Fruit fly (Drosophila melanogaster) whole organism, embryonic: ENCODE measurements around the gene CG15199.

Source experiments
- Atf6 ChIP-seq: fragments of 200-800 bp; sonication (Bioruptor generic); IDR thresholded peaks from 2 replicates; pipeline ENCODE4 v1.3.6; 2022; ENCODE audit warnings: missing biosample characterization, missing genetic modification characterization
- CG1024 ChIP-seq: fragments of 200-800 bp; sonication (Bioruptor generic); IDR thresholded peaks from 2 replicates; pipeline ENCODE4 v1.3.6; 2022; ENCODE audit warnings: missing biosample characterization, missing genetic modification characterization
- CG11085 ChIP-seq: fragments of 200-800 bp; sonication (Bioruptor generic); IDR thresholded peaks from 2 replicates; pipeline ENCODE4 v1.3.6; 2022; ENCODE audit warnings: missing biosample characterization, missing genetic modification characterization
- CG11093 ChIP-seq: fragments of 200-800 bp; sonication (Bioruptor generic); IDR thresholded peaks from 3 replicates; pipeline ENCODE4 v1.3.6; 2022; ENCODE audit warnings: missing biosample characterization, missing genetic modification characterization
- CG12071 ChIP-seq: fragments of 200-800 bp; sonication (Bioruptor generic); optimal IDR thresholded peaks from 3 replicates; lab custom pipeline; 2018; ENCODE audit warnings: missing biosample characterization, mild to moderate bottlenecking, missing genetic modification characterization
- CG12942 ChIP-seq: fragments of 200-800 bp; sonication (Bioruptor generic); optimal IDR thresholded peaks from 3 replicates; lab custom pipeline; 2016; ENCODE audit warnings: missing biosample characterization, missing genetic modification characterization
- CG14860 ChIP-seq: fragments of 200-800 bp; sonication (Bioruptor generic); IDR thresholded peaks from 3 replicates; pipeline ENCODE4 v1.3.6; 2022; ENCODE audit warnings: missing biosample characterization, missing genetic modification characterization; ENCODE audit not compliant: partially characterized antibody
- CG16813 ChIP-seq: fragments of 200-800 bp; sonication (Bioruptor generic); IDR thresholded peaks from 3 replicates; pipeline ENCODE4 v1.3.6; 2022; ENCODE audit warnings: missing biosample characterization, missing genetic modification characterization; ENCODE audit not compliant: partially characterized antibody
- CG17359 ChIP-seq: fragments of 200-800 bp; sonication (Bioruptor generic); optimal IDR thresholded peaks from 3 replicates; lab custom pipeline; 2018; ENCODE audit warnings: missing biosample characterization, mild to moderate bottlenecking, missing genetic modification characterization, moderate library complexity
- CG17829 ChIP-seq: fragments of 200-800 bp; optimal IDR thresholded peaks from 2 replicates; lab custom pipeline; 2019; ENCODE audit warnings: missing biosample characterization, mild to moderate bottlenecking, missing genetic modification characterization, moderate library complexity
- CG2199 ChIP-seq: fragments of 200-800 bp; sonication (Bioruptor generic); IDR thresholded peaks from 3 replicates; pipeline ENCODE4 v1.3.6; 2022; ENCODE audit warnings: missing biosample characterization, missing genetic modification characterization
- CG31365 ChIP-seq: fragments of 200-800 bp; sonication (Bioruptor generic); optimal IDR thresholded peaks from 2 replicates; lab custom pipeline; 2018; ENCODE audit warnings: missing biosample characterization, mild to moderate bottlenecking, missing genetic modification characterization
- CG6175 ChIP-seq: fragments of 200-800 bp; sonication (Bioruptor generic); IDR thresholded peaks from 3 replicates; pipeline ENCODE4 v1.3.6; 2022; ENCODE audit warnings: missing biosample characterization, missing genetic modification characterization
- CG6654 ChIP-seq: fragments of 200-800 bp; sonication (Bioruptor generic); optimal IDR thresholded peaks from 2 replicates; lab custom pipeline; 2017; ENCODE audit warnings: missing biosample characterization, mild to moderate bottlenecking, missing genetic modification characterization
- CG6813 ChIP-seq: fragments of 200-800 bp; sonication (Bioruptor generic); optimal IDR thresholded peaks from 2 replicates; lab custom pipeline; 2017; ENCODE audit warnings: missing biosample characterization, missing genetic modification characterization, mild to moderate bottlenecking, moderate library complexity, missing genetic modification reagents
- CG7928 ChIP-seq: fragments of 200-800 bp; sonication (Bioruptor generic); optimal IDR thresholded peaks from 2 replicates; lab custom pipeline; 2017; ENCODE audit warnings: missing biosample characterization, mild to moderate bottlenecking, missing genetic modification characterization
- CG7963 ChIP-seq: fragments of 200-800 bp; sonication (Bioruptor generic); IDR thresholded peaks from 3 replicates; pipeline ENCODE4 v1.3.6; 2022; ENCODE audit warnings: missing biosample characterization, missing genetic modification characterization; ENCODE audit not compliant: partially characterized antibody
- CG7987 ChIP-seq: fragments of 200-800 bp; sonication (Bioruptor generic); optimal IDR thresholded peaks from 2 replicates; lab custom pipeline; 2018; ENCODE audit warnings: missing biosample characterization, mild to moderate bottlenecking, missing genetic modification characterization, moderate library complexity
- CG9215 ChIP-seq: fragments of 200-800 bp; sonication (Bioruptor generic); IDR thresholded peaks from 2 replicates; pipeline ENCODE4 v1.3.6; 2022; ENCODE audit warnings: missing biosample characterization, missing genetic modification characterization
- D19B ChIP-seq: fragments of 200-800 bp; sonication (Bioruptor generic); optimal IDR thresholded peaks from 2 replicates; lab custom pipeline; 2017; ENCODE audit warnings: missing biosample characterization, mild to moderate bottlenecking, missing genetic modification characterization
- Dek ChIP-seq: fragments of 200-800 bp; sonication (Bioruptor generic); optimal IDR thresholded peaks from 3 replicates; lab custom pipeline; 2019; ENCODE audit warnings: missing biosample characterization, mild to moderate bottlenecking, missing genetic modification characterization, moderate library complexity
- Dfd ChIP-seq, 2 experiments: fragments of >200 bp; optimal IDR thresholded peaks; 2 replicates each; lab custom pipeline; 2017; ENCODE audit warnings: missing biosample characterization in 2 of 2, missing genetic modification characterization in 2 of 2
- Doc3 ChIP-seq: fragments of 200-800 bp; sonication (Bioruptor generic); IDR thresholded peaks from 3 replicates; pipeline ENCODE4 v1.3.6; 2022; ENCODE audit warnings: missing biosample characterization, missing genetic modification characterization; ENCODE audit not compliant: partially characterized antibody
- Gug ChIP-seq: fragments of 200-800 bp; sonication (Bioruptor generic); IDR thresholded peaks from 4 replicates; pipeline ENCODE4 v1.3.6; 2022; ENCODE audit warnings: missing biosample characterization, missing genetic modification characterization
- MTF-1 ChIP-seq: fragments of 200-800 bp; sonication (Bioruptor generic); optimal IDR thresholded peaks from 2 replicates; lab custom pipeline; 2018; ENCODE audit warnings: missing biosample characterization, mild to moderate bottlenecking, missing genetic modification characterization, borderline replicate concordance
- Nf-YC ChIP-seq: fragments of 200-800 bp; optimal IDR thresholded peaks from 3 replicates; lab custom pipeline; 2019; ENCODE audit warnings: missing biosample characterization, mild to moderate bottlenecking, missing genetic modification characterization, moderate library complexity
- Stat92E ChIP-seq, 3 experiments: fragments of >200 bp in 2 of 3; fragments of 200-800 bp in 1 of 3; sonication (Bioruptor generic) in 1 of 3; optimal IDR thresholded peaks; 2 replicates each; lab custom pipeline; 2017 to 2019; ENCODE audit warnings: missing biosample characterization in 3 of 3, missing genetic modification characterization in 3 of 3, mild to moderate bottlenecking in 1 of 3, moderate library complexity in 1 of 3
- TFAM ChIP-seq: fragments of 200-800 bp; sonication (Bioruptor generic); optimal IDR thresholded peaks from 2 replicates; lab custom pipeline; 2017; ENCODE audit warnings: missing biosample characterization, missing genetic modification characterization, inconsistent platforms
- Xbp1 ChIP-seq: fragments of 200-800 bp; sonication (Bioruptor generic); optimal IDR thresholded peaks from 3 replicates; lab custom pipeline; 2016; ENCODE audit warnings: missing biosample characterization, mild to moderate bottlenecking, missing genetic modification characterization
- YL-1 ChIP-seq: fragments of 200-800 bp; sonication (Bioruptor generic); optimal IDR thresholded peaks from 3 replicates; lab custom pipeline; 2017; ENCODE audit warnings: missing biosample characterization, mild to moderate bottlenecking, missing genetic modification characterization
- ase ChIP-seq: fragments of 200-800 bp; sonication (Bioruptor generic); IDR thresholded peaks from 3 replicates; pipeline ENCODE4 v1.3.6; 2022; ENCODE audit warnings: missing biosample characterization, missing genetic modification characterization
- bcd ChIP-seq: fragments of 200-800 bp; sonication (Bioruptor generic); optimal IDR thresholded peaks from 2 replicates; lab custom pipeline; 2017; ENCODE audit warnings: missing biosample characterization, mild to moderate bottlenecking, missing genetic modification characterization
- bsh ChIP-seq, 2 experiments: fragments of 200-800 bp; sonication (Bioruptor generic); optimal IDR thresholded peaks; 2 replicates each; lab custom pipeline; 2017 to 2018; ENCODE audit warnings: mild to moderate bottlenecking in 2 of 2, missing biosample characterization in 2 of 2, missing genetic modification characterization in 2 of 2, moderate library complexity in 1 of 2
- chif ChIP-seq, 2 experiments: fragments of 200-800 bp; sonication (Bioruptor generic); optimal IDR thresholded peaks; 3 replicates each; lab custom pipeline; 2016; ENCODE audit warnings: missing biosample characterization in 2 of 2, missing genetic modification characterization in 2 of 2
- dimm ChIP-seq: fragments of 200-800 bp; sonication (Bioruptor generic); IDR thresholded peaks from 2 replicates; pipeline ENCODE4 v1.3.6; 2022; ENCODE audit warnings: missing biosample characterization, missing genetic modification characterization
- fd102C ChIP-seq: fragments of 200-800 bp; sonication (Bioruptor generic); optimal IDR thresholded peaks from 2 replicates; lab custom pipeline; 2018; ENCODE audit warnings: missing biosample characterization, mild to moderate bottlenecking, missing genetic modification characterization, moderate library complexity
- inv ChIP-seq: fragments of 200-800 bp; sonication (Bioruptor generic); IDR thresholded peaks from 2 replicates; pipeline ENCODE4 v1.3.6; 2022; ENCODE audit warnings: missing biosample characterization, missing genetic modification characterization; ENCODE audit not compliant: partially characterized antibody
- kah ChIP-seq: fragments of 200-800 bp; sonication (Bioruptor generic); optimal IDR thresholded peaks from 2 replicates; lab custom pipeline; 2018; ENCODE audit warnings: missing biosample characterization, mild to moderate bottlenecking, missing genetic modification characterization
- phol ChIP-seq: fragments of 200-800 bp; sonication (Bioruptor generic); optimal IDR thresholded peaks from 3 replicates; lab custom pipeline; 2018; ENCODE audit warnings: missing biosample characterization, mild to moderate bottlenecking, missing genetic modification characterization, moderate library complexity
- rib ChIP-seq: fragments of 200-800 bp; sonication (Bioruptor generic); IDR thresholded peaks from 2 replicates; pipeline ENCODE4 v1.3.6; 2022; ENCODE audit warnings: missing biosample characterization, missing genetic modification characterization
- run ChIP-seq: fragments of 200-800 bp; sonication (Bioruptor generic); optimal IDR thresholded peaks from 3 replicates; lab custom pipeline; 2018; ENCODE audit warnings: missing biosample characterization, mild to moderate bottlenecking, missing genetic modification characterization
- slbo ChIP-seq: fragments of 200-800 bp; sonication (Bioruptor generic); IDR thresholded peaks from 2 replicates; pipeline ENCODE4 v1.3.6; 2022; ENCODE audit warnings: missing biosample characterization, missing genetic modification characterization
- slp2 ChIP-seq: fragments of 200-800 bp; sonication (Bioruptor generic); optimal IDR thresholded peaks from 2 replicates; lab custom pipeline; 2016; ENCODE audit warnings: missing biosample characterization, missing genetic modification characterization
- sna ChIP-seq: fragments of 200-800 bp; sonication (Bioruptor generic); IDR thresholded peaks from 2 replicates; pipeline ENCODE4 v1.3.6; 2022; ENCODE audit warnings: missing biosample characterization, missing genetic modification characterization; ENCODE audit not compliant: partially characterized antibody
- tgo ChIP-seq: fragments of 200-800 bp; sonication (Bioruptor generic); IDR thresholded peaks from 3 replicates; pipeline ENCODE4 v1.3.6; 2022; ENCODE audit warnings: missing biosample characterization, missing genetic modification characterization
- ttk ChIP-seq: fragments of 200-800 bp; sonication (Bioruptor generic); IDR thresholded peaks from 2 replicates; pipeline ENCODE4 v2.1.2; 2022; ENCODE audit warnings: missing biosample characterization, missing genetic modification characterization
- vnd ChIP-seq: fragments of 200-800 bp; sonication (Bioruptor generic); IDR thresholded peaks from 3 replicates; pipeline ENCODE4 v1.3.6; 2022; ENCODE audit warnings: missing biosample characterization, missing genetic modification characterization; ENCODE audit not compliant: partially characterized antibody
- wek ChIP-seq: fragments of 200-800 bp; sonication (Bioruptor generic); optimal IDR thresholded peaks from 3 replicates; lab custom pipeline; 2018; ENCODE audit warnings: missing biosample characterization, mild to moderate bottlenecking, missing genetic modification characterization, moderate library complexity

The CG15199 gene

DNA sequence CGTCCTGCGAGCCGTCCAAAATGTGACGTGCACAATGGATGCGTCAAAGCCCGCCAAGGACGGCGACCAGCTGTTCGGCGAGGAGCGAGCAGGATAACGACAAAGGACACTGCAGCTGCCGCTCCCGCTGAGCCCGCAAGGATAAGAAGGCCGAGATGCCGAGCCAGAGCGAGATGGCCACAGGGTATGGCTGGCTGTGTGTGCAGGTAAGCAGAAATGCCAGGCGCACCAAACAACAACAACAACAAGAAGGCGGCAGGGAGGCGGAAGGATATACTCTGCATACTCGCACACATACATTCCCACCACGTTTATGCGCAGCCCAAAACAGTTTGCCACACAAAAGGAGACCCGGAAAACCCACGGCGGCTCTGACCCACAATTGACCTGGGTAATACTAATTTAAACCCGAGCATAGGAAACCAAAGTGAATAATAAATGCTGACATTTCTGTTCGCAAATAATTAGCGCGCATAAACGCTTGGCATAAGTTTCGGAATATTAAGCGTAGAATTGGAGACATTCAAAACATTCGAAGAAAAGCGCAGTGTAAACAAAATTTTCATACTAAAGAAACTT is 5.1 kb upstream of the CG15199 start (continued):
- TF ChIP-seq chif (GFP tag; optimal IDR thresholded peaks at IDR 0.05; lab: Kevin White, UChicago) (peak in 1 of 2 experiments; percentile 8), CG6654 (GFP tag; lab: Kevin White, UChicago) (no peak), slp2 (GFP tag; lab: Kevin White, UChicago) (no peak), ase (0 out of 3 replicates have a peak, but pooled peaks have one; percentile 36), CG7987 (no peak), fd102C (GFP tag; lab: Kevin White, UChicago) (no peak), Stat92E (GFP tag; optimal IDR thresholded peaks at IDR 0.05; lab: Kevin White, UChicago) (no peak), CG9215 (no peak), CG31365 (tag; lab: Kevin White, UChicago) (no peak), CG7928 (GFP tag; lab: Kevin White, UChicago) (no peak), YL-1 (no peak), TFAM (GFP tag; lab: Kevin White, UChicago) (no peak), CG12071 (GFP tag; lab: Kevin White, UChicago) (no peak), run (tag; lab: Kevin White, UChicago) (no peak), CG11085 (GFP tag; lab: Robert Waterston, UW) (no peak), wek (GFP tag; lab: Kevin White, UChicago) (no peak), dimm (GFP tag; lab: Robert Waterston, UW) (no peak), bcd (GFP tag; lab: Kevin White, UChicago) (no peak), Dek (tag; lab: Kevin White, UChicago) (no peak), inv (GFP tag; lab: Robert Waterston, UW) (no peak), Nf-YC (tag; lab: Kevin White, UChicago) (no peak), CG17829 (tag; lab: Kevin White, UChicago) (peak; percentile 29), CG12942 (GFP tag; lab: Kevin White, UChicago) (no peak), sna (GFP tag; lab: Robert Waterston, UW) (no peak), CG6175 (GFP tag; lab: Robert Waterston, UW) (no peak), Atf6 (GFP tag; lab: Robert Waterston, UW) (peak; percentile 24; the same call in 1 of the 2 replicates), Gug (GFP tag; lab: Robert Waterston, UW) (no peak; the same call in 3 of the 4 replicates), CG2199 (no peak), CG11093 (GFP tag; lab: Robert Waterston, UW) (no peak)

DNA sequence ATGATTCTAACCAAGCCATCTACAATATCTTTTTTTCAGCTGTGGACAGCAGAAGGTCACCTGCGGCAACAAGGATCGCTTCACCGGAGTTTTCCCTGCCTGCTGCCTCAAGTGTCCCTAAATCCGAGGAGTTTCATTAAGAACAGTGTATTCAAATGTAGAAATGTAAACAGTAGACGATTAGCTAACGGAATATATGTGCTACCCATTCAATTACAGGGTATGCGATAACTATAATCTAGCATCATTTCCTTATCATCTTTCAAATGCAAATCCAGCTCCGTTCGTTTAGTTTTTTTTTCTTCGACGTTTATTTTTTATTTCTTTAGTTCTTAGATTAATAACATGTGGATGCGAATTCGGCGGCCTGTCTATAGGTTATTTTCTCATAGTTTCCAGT is 2.9 kb upstream of the CG15199 start:
- TF ChIP-seq slbo (GFP tag; lab: Robert Waterston, UW) (no peak), rib (GFP tag; lab: Robert Waterston, UW) (no peak), CG2199 (0 out of 3 replicates have a peak, but pooled peaks have one; percentile 63), CG7963 (0 out of 3 replicates have a peak, but pooled peaks have one; percentile 33), CG1024 (GFP tag; lab: Robert Waterston, UW) (no peak), CG14860 (GFP tag; lab: Robert Waterston, UW) (peak; percentile 50; the same call in 1 of the 3 replicates), CG16813 (GFP tag; lab: Robert Waterston, UW) (peak; percentile 56), ttk (GFP tag; lab: Robert Waterston, UW) (no peak), D19B (GFP tag; lab: Kevin White, UChicago) (peak; percentile 43), bsh (GFP tag; optimal IDR thresholded peaks at IDR 0.05; lab: Kevin White, UChicago) (no peak), phol (tag; lab: Kevin White, UChicago) (no peak), kah (GFP tag; lab: Kevin White, UChicago) (no peak), tgo (GFP tag; lab: Robert Waterston, UW) (no peak), MTF-1 (GFP tag; lab: Kevin White, UChicago) (no peak), Dfd (GFP tag; optimal IDR thresholded peaks at IDR 0.05; lab: Kevin White, UChicago) (no peak), vnd (GFP tag; lab: Robert Waterston, UW) (0 out of 3 replicates have a peak, but pooled peaks have one; percentile 16), Xbp1 (no peak), CG17359 (tag; lab: Kevin White, UChicago) (no peak), Doc3 (GFP tag; lab: Robert Waterston, UW) (no peak), CG6813 (no peak)
